Worm (Caenorhabditis elegans) whole organism, mixed stage, embryonic: ENCODE measurements around the gene clh-4.
A peak's percentile ranks its signal among the peaks of the same experiment; 100 is the strongest.

Experiments
- M03D4.4 ChIP-seq: sonication (generic microtip); optimal IDR thresholded peaks from 2 replicates; lab custom pipeline; 2017; ENCODE audit warnings: mild to moderate bottlenecking, missing genetic modification characterization, missing compliant biosample characterization
- bed-3 ChIP-seq: fragments of 200-800 bp; sonication (Bioruptor generic); optimal IDR thresholded peaks from 3 replicates; lab custom pipeline; 2018; ENCODE audit warnings: mild to moderate bottlenecking, missing genetic modification characterization, moderate library complexity, missing compliant biosample characterization
- blmp-1 ChIP-seq: fragments of 150-350 bp; optimal IDR thresholded peaks from 2 replicates; lab custom pipeline; 2014; ENCODE audit warnings: missing biosample characterization, missing genetic modification characterization
- ceh-43 ChIP-seq: fragments of 200-800 bp; sonication (Bioruptor generic); optimal IDR thresholded peaks from 2 replicates; lab custom pipeline; 2018; ENCODE audit warnings: mild to moderate bottlenecking, missing genetic modification characterization, moderate library complexity, missing compliant biosample characterization
- ceh-83 ChIP-seq: fragments of 200-800 bp; sonication (Bioruptor generic); optimal IDR thresholded peaks from 2 replicates; lab custom pipeline; 2018; ENCODE audit warnings: mild to moderate bottlenecking, missing genetic modification characterization, missing compliant biosample characterization
- cnd-1 ChIP-seq: fragments of 200-800 bp; sonication (Bioruptor generic); optimal IDR thresholded peaks from 2 replicates; lab custom pipeline; 2018; ENCODE audit warnings: mild to moderate bottlenecking, missing genetic modification characterization, missing compliant biosample characterization
- drap-1 ChIP-seq: fragments of 200-800 bp; sonication (Bioruptor generic); optimal IDR thresholded peaks from 3 replicates; lab custom pipeline; 2018; ENCODE audit warnings: mild to moderate bottlenecking, missing genetic modification characterization, missing compliant biosample characterization
- elt-1 ChIP-seq: sonication (generic microtip); optimal IDR thresholded peaks from 2 replicates; lab custom pipeline; 2017; ENCODE audit warnings: missing genetic modification characterization, mild to moderate bottlenecking, missing compliant biosample characterization, antibody characterized with exemption, moderate library complexity, borderline replicate concordance; ENCODE audit not compliant: insufficient read depth
- elt-3 ChIP-seq: fragments of 150-350 bp; optimal IDR thresholded peaks from 2 replicates; lab custom pipeline; 2014; ENCODE audit warnings: missing biosample characterization, missing genetic modification characterization
- flh-1 ChIP-seq: fragments of 200-800 bp; sonication (Bioruptor generic); optimal IDR thresholded peaks from 2 replicates; lab custom pipeline; 2018; ENCODE audit warnings: mild to moderate bottlenecking, missing genetic modification characterization, moderate library complexity, missing compliant biosample characterization
- ham-2 ChIP-seq: fragments of 200-800 bp; sonication (Bioruptor generic); optimal IDR thresholded peaks from 2 replicates; lab custom pipeline; 2018; ENCODE audit warnings: mild to moderate bottlenecking, missing genetic modification characterization, missing compliant biosample characterization
- hlh-1 ChIP-seq: fragments of 150-350 bp; optimal IDR thresholded peaks from 2 replicates; lab custom pipeline; 2014; ENCODE audit warnings: missing biosample characterization, missing genetic modification reagents, missing genetic modification characterization
- lin-13 ChIP-seq: fragments of 150-350 bp; optimal IDR thresholded peaks from 2 replicates; lab custom pipeline; 2014; ENCODE audit warnings: missing biosample characterization, missing genetic modification characterization
- lin-32 ChIP-seq: fragments of 200-800 bp; sonication (Bioruptor generic); optimal IDR thresholded peaks from 2 replicates; lab custom pipeline; 2018; ENCODE audit warnings: mild to moderate bottlenecking, missing genetic modification characterization, missing compliant biosample characterization
- lsy-2 ChIP-seq: fragments of 150-350 bp; optimal IDR thresholded peaks from 2 replicates; lab custom pipeline; 2014; ENCODE audit warnings: missing biosample characterization, missing genetic modification characterization
- mab-5 ChIP-seq: fragments of 150-350 bp; optimal IDR thresholded peaks from 2 replicates; lab custom pipeline; 2014; ENCODE audit warnings: missing biosample characterization, missing genetic modification characterization
- mep-1 ChIP-seq: fragments of 150-350 bp; optimal IDR thresholded peaks from 2 replicates; lab custom pipeline; 2017; ENCODE audit warnings: missing biosample characterization, missing genetic modification reagents, missing genetic modification characterization, inconsistent platforms
- mls-2 ChIP-seq: sonication (generic microtip); optimal IDR thresholded peaks from 2 replicates; lab custom pipeline; 2016; ENCODE audit warnings: mild to moderate bottlenecking, missing genetic modification characterization, moderate library complexity, missing compliant biosample characterization
- nhr-12 ChIP-seq: fragments of 150-350 bp; optimal IDR thresholded peaks from 2 replicates; lab custom pipeline; 2014; ENCODE audit warnings: missing biosample characterization, missing genetic modification characterization
- nhr-2 ChIP-seq: fragments of 150-350 bp; optimal IDR thresholded peaks from 2 replicates; lab custom pipeline; 2014; ENCODE audit warnings: missing biosample characterization, missing genetic modification characterization
- nhr-237 ChIP-seq: fragments of 150-350 bp; optimal IDR thresholded peaks from 2 replicates; lab custom pipeline; 2014; ENCODE audit warnings: missing biosample characterization, missing genetic modification characterization
- nhr-28 ChIP-seq: fragments of 150-350 bp; optimal IDR thresholded peaks from 2 replicates; lab custom pipeline; 2014; ENCODE audit warnings: missing biosample characterization, missing genetic modification characterization
- nhr-76 ChIP-seq: sonication (generic microtip); optimal IDR thresholded peaks from 2 replicates; lab custom pipeline; 2017; ENCODE audit warnings: missing biosample characterization, missing genetic modification characterization
- sem-2 ChIP-seq: fragments of 200-800 bp; sonication (Bioruptor generic); optimal IDR thresholded peaks from 2 replicates; lab custom pipeline; 2018; ENCODE audit warnings: mild to moderate bottlenecking, missing genetic modification characterization, missing compliant biosample characterization
- snpc-4 ChIP-seq: fragments of 150-350 bp; optimal IDR thresholded peaks from 2 replicates; lab custom pipeline; 2014; ENCODE audit warnings: missing biosample characterization, missing genetic modification characterization
- sptf-1 ChIP-seq: sonication (generic microtip); optimal IDR thresholded peaks from 2 replicates; lab custom pipeline; 2017; ENCODE audit warnings: mild to moderate bottlenecking, missing genetic modification characterization, moderate library complexity, missing compliant biosample characterization
- tbx-8 ChIP-seq: fragments of 200-800 bp; sonication (Bioruptor generic); optimal IDR thresholded peaks from 2 replicates; lab custom pipeline; 2018; ENCODE audit warnings: mild to moderate bottlenecking, missing genetic modification characterization, moderate library complexity, missing compliant biosample characterization
- unc-120 ChIP-seq: sonication (generic microtip); optimal IDR thresholded peaks from 2 replicates; lab custom pipeline; 2017; ENCODE audit warnings: missing genetic modification characterization, missing compliant biosample characterization; ENCODE audit not compliant: poor library complexity, severe bottlenecking
- unc-39 ChIP-seq: fragments of 150-350 bp; optimal IDR thresholded peaks from 2 replicates; lab custom pipeline; 2014; ENCODE audit warnings: missing biosample characterization, missing genetic modification characterization
- unc-62 ChIP-seq: fragments of 150-350 bp; optimal IDR thresholded peaks from 2 replicates; lab custom pipeline; 2014; ENCODE audit warnings: missing biosample characterization, missing genetic modification reagents, missing genetic modification characterization
- zip-8 ChIP-seq: fragments of 150-350 bp; optimal IDR thresholded peaks from 2 replicates; lab custom pipeline; 2014; ENCODE audit warnings: missing biosample characterization, missing genetic modification characterization
- ztf-11 ChIP-seq: fragments of 150-350 bp; optimal IDR thresholded peaks from 2 replicates; lab custom pipeline; 2014; ENCODE audit warnings: missing biosample characterization, missing genetic modification characterization

Gene clh-4

ce11 chrX:4111416-4111815 is 11.0 kb upstream of the clh-4 start, which contains the start of gene F09F9.2:
F09F9.2 (minus strand) TSS chrX:4111440.
- TF ChIP-seq tbx-8 (GFP tag; lab: Kevin White, UChicago) (no peak), elt-3 (tag; lab: Kevin White, UChicago) (peak; percentile 12)
- TF ChIP-seq, all 35 proteins: peak for 1

DNA sequence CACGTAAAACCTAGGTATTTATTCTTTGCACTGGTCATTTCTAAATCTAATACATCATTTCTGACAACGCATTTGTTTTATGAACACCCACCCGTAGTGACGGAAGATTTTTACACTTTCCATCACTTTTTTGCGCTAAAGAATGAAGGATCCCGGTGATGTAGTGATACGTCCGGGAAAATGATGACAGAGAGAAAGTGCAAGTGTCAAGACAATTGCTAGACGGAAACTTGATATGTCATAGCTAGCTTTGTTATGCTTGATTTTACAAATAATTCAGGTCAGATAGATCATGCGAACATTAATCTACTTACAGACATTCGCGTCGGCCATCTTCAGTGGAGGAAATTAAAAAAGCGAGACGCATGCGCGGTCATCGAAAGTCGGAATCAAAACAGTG is 9.6 kb upstream of the clh-4 start:
- TF ChIP-seq cnd-1, result no peak
- TF ChIP-seq hlh-1 (tag; lab: Kevin White, UChicago), result peak; percentile 74
- peak; percentile 81 for TF ChIP-seq unc-62

- no peak for TF ChIP-seq ztf-11
- TF ChIP-seq unc-39, result no peak
- no peak for TF ChIP-seq bed-3
- peak; percentile 59 for TF ChIP-seq hlh-1 (tag; lab: Kevin White, UChicago)
- TF ChIP-seq blmp-1, result no peak
- peak; percentile 14 for TF ChIP-seq unc-120 (tag; lab: Kevin White, UChicago)
These were observed 6.6 kb upstream of the clh-4 start, which contains the start of gene R02E4.2 for ce11 chrX:4106896-4107505. R02E4.2 (plus strand) TSS chrX:4107455.

DNA sequence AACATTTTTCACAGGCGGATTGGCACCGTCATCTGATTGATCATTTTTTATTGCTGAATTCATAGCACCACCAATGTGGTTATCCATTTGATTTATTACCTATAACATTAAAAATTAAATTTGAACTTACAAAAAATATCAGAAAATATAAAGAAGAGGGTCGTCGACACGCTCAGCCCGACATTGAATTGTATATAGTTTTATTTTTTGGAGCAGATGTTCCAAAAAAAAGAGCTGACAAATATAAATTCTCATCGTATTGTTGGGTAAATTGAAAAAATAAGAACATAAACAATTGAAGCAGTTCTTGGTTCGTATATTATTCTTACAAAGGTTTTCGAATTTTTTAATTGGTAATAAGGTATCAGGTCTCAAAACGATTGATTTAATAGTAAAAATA is 4.1 kb upstream of the clh-4 start, which contains the start of gene R02E4.1:
Gene R02E4.1, minus strand, starts transcription at position 101 of the 400 bp plus-strand sequence.
- TF ChIP-seq M03D4.4 (tag; lab: Kevin White, UChicago) (no peak), ham-2 (no peak), ztf-11 (no peak), ceh-43 (GFP tag; lab: Kevin White, UChicago) (no peak), sptf-1 (tag; lab: Kevin White, UChicago) (no peak), flh-1 (no peak), lin-13 (tag; lab: Kevin White, UChicago) (no peak), mls-2 (tag; lab: Kevin White, UChicago) (no peak), nhr-28 (tag; lab: Kevin White, UChicago) (no peak), mab-5 (tag; lab: Kevin White, UChicago) (no peak), lin-32 (GFP tag; lab: Kevin White, UChicago) (no peak), zip-8 (no peak), unc-62 (no peak), mep-1 (tag; lab: Kevin White, UChicago) (no peak), unc-39 (no peak), drap-1 (GFP tag; lab: Kevin White, UChicago) (no peak), snpc-4 (tag; lab: Kevin White, UChicago) (no peak), nhr-76 (no peak)

DNA sequence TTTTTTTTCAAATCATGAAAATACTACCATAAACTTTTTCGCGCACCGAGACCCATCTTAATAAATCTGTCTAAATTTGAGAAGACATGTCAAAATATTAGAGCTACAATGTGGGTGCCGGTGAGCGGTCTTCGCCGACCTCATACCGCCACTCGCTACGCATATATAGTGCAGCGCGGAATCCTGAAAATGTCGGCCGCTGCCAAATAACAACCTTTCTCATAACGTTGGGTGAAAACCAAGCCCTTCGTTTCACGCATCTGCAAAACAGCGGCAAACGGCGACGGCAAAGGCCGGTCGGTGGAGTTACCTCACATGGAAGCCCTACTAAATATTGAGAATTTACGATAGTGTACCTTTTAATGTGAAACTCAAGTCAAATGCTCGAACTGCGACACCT is 2.7 kb upstream of the clh-4 start:
- TF ChIP-seq drap-1 (GFP tag; lab: Kevin White, UChicago), result no peak
- no peak for TF ChIP-seq ceh-83 (GFP tag; lab: Kevin White, UChicago)
- no peak for TF ChIP-seq ceh-43 (GFP tag; lab: Kevin White, UChicago)
- no peak for TF ChIP-seq mls-2 (tag; lab: Kevin White, UChicago)

DNA sequence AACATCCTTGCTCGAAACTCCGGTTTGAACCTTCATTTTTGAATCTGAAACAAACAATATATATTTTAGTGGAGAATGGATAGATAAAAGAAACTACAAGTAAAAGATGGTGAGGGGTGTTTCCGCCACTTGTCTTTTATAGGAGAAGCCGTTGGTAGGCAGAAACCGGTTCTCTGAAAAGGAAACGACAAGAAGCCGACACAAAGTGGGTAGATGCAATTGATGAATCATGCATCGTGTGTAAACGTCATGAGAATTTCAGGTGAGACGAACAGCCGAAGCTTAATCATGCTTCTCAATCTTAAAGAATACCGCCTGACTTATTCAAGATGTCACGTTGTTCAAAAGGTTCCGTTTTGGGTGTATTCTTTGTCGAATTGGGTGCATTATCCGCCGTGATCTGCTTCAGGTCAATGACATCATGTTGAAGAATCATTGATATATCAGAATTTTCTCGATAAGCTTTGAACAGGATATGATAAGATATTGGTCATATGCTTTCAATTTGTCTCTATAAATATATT is 1.8 kb upstream of the clh-4 start, which contains the start of gene R02E4.3:
Gene R02E4.3, minus strand, starts transcription at position 51 of the 524 bp plus-strand sequence.
- TF ChIP-seq elt-3 (tag; lab: Kevin White, UChicago), result no peak
- no peak for TF ChIP-seq ceh-43 (GFP tag; lab: Kevin White, UChicago)
- TF ChIP-seq elt-1 (tag; lab: Kevin White, UChicago), result no peak
- TF ChIP-seq unc-39, result no peak
- no peak for TF ChIP-seq lsy-2 (tag; lab: Kevin White, UChicago)
- no peak for TF ChIP-seq nhr-28 (tag; lab: Kevin White, UChicago)
- TF ChIP-seq nhr-2, result no peak
- TF ChIP-seq nhr-237, result no peak
- no peak for TF ChIP-seq unc-62
- no peak for TF ChIP-seq zip-8
- TF ChIP-seq nhr-12, result no peak
- no peak for TF ChIP-seq unc-120 (tag; lab: Kevin White, UChicago)
- TF ChIP-seq sem-2 (GFP tag; lab: Kevin White, UChicago), result no peak
- no peak for TF ChIP-seq snpc-4 (tag; lab: Kevin White, UChicago)
- no peak for TF ChIP-seq lin-32 (GFP tag; lab: Kevin White, UChicago)
- TF ChIP-seq mab-5 (tag; lab: Kevin White, UChicago), result no peak
- no peak for TF ChIP-seq ztf-11
- TF ChIP-seq, all 35 proteins: peak for 0
